Worm (Caenorhabditis elegans) whole organism, early embryonic: ENCODE results near the gene C08F1.11.

Source experiments
- B0310.2 ChIP-seq: sonication (generic microtip); optimal IDR thresholded peaks from 2 replicates; lab custom pipeline; 2016; ENCODE audit warnings: mild to moderate bottlenecking, missing genetic modification characterization, missing compliant biosample characterization
- F13C5.2 ChIP-seq: sonication (generic microtip); optimal IDR thresholded peaks from 2 replicates; lab custom pipeline; 2017; ENCODE audit warnings: mild to moderate bottlenecking, missing genetic modification characterization, inconsistent platforms, missing compliant biosample characterization
- aly-1 ChIP-seq: sonication (generic microtip); optimal IDR thresholded peaks from 2 replicates; lab custom pipeline; 2016; ENCODE audit warnings: missing genetic modification characterization, missing compliant biosample characterization
- ama-1 ChIP-seq: fragments of 150-350 bp; optimal IDR thresholded peaks from 2 replicates; lab custom pipeline; 2014
- ceh-13 ChIP-seq: fragments of 200-800 bp; sonication (Bioruptor generic); optimal IDR thresholded peaks from 2 replicates; lab custom pipeline; 2018; ENCODE audit warnings: mild to moderate bottlenecking, missing genetic modification characterization, missing compliant biosample characterization
- ceh-36 ChIP-seq: sonication (generic microtip); optimal IDR thresholded peaks from 2 replicates; lab custom pipeline; 2016; ENCODE audit warnings: missing genetic modification characterization, inconsistent platforms, missing compliant biosample characterization
- ets-7 ChIP-seq: sonication (generic microtip); optimal IDR thresholded peaks from 2 replicates; lab custom pipeline; 2016; ENCODE audit warnings: missing genotype, missing genetic modification characterization, missing compliant biosample characterization
- flt-1 ChIP-seq: fragments of 200-800 bp; sonication (Bioruptor generic); IDR thresholded peaks from 2 replicates; pipeline ENCODE4 v1.3.6; 2022; ENCODE audit warnings: missing genetic modification characterization, missing compliant biosample characterization
- hmbx-1 ChIP-seq: sonication (generic microtip); optimal IDR thresholded peaks from 2 replicates; lab custom pipeline; 2016; ENCODE audit warnings: mild to moderate bottlenecking, missing genetic modification characterization, missing compliant biosample characterization
- hmg-4 ChIP-seq: fragments of 200-800 bp; sonication (Bioruptor generic); optimal IDR thresholded peaks from 2 replicates; lab custom pipeline; 2018; ENCODE audit warnings: mild to moderate bottlenecking, missing genetic modification characterization, missing compliant biosample characterization
- hnd-1 ChIP-seq: sonication (generic microtip); optimal IDR thresholded peaks from 2 replicates; lab custom pipeline; 2016; ENCODE audit warnings: missing genetic modification characterization, missing compliant biosample characterization
- pes-1 ChIP-seq: fragments of 200-800 bp; sonication (Bioruptor generic); IDR thresholded peaks from 2 replicates; pipeline ENCODE4 v1.3.6; 2022; ENCODE audit warnings: missing genetic modification reagents, missing genetic modification characterization, missing compliant biosample characterization
- scrt-1 ChIP-seq: fragments of 200-800 bp; sonication (Bioruptor generic); IDR thresholded peaks from 2 replicates; pipeline ENCODE4 v1.3.6; 2022; ENCODE audit warnings: missing genetic modification characterization, missing compliant biosample characterization
- sea-1 ChIP-seq: fragments of 200-800 bp; sonication (Bioruptor generic); conservative IDR thresholded peaks from 2 replicates; pipeline ENCODE4 v1.3.6; 2022; ENCODE audit warnings: missing genetic modification characterization, missing compliant biosample characterization
- tbx-11 ChIP-seq: fragments of 200-800 bp; sonication (Bioruptor generic); IDR thresholded peaks from 2 replicates; pipeline ENCODE4 v1.3.6; 2022; ENCODE audit warnings: missing genetic modification characterization, missing compliant biosample characterization
- tbx-37 ChIP-seq: fragments of 200-800 bp; sonication (Bioruptor generic); conservative IDR thresholded peaks from 2 replicates; pipeline ENCODE4 v1.3.6; 2022; ENCODE audit warnings: missing genetic modification reagents, missing genetic modification characterization, missing compliant biosample characterization
- tra-4 ChIP-seq: sonication (generic microtip); optimal IDR thresholded peaks from 2 replicates; lab custom pipeline; 2017; ENCODE audit warnings: missing genetic modification characterization, missing compliant biosample characterization

The C08F1.11 gene

DNA sequence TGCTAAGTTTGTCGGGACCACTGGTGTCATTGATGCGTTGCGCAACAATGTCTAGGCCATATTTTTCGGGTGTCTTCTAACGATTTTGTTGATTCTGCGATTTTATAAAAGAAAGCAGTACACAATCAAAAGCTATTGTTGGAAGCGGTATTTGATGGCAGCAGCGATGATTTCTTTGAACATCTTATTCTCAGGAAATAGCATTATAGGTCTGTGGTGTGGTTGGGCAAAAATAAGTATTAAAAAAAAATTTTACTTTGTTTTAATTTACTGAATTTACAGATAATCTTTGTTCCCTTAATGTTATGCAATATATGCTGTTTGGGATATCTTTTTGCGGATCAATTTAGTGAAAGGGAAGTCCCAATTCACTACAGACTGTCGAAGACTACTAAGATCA is 27.7 kb downstream of the C08F1.11 start, which contains the start of gene F36H5.10:
Gene F36H5.10, plus strand, starts transcription at position 301 of the 400 bp plus-strand sequence.
- no peak for TF ChIP-seq F13C5.2 (tag; lab: Kevin White, UChicago)
- TF ChIP-seq pes-1 (GFP tag; lab: Robert Waterston, UW) = no peak

- TF ChIP-seq B0310.2 (tag; lab: Kevin White, UChicago) = no peak
- no peak for TF ChIP-seq ama-1
- no peak for TF ChIP-seq sea-1
- TF ChIP-seq tbx-11 (GFP tag; lab: Robert Waterston, UW) = no peak
- no peak for TF ChIP-seq scrt-1 (GFP tag; lab: Robert Waterston, UW)
- TF ChIP-seq hmbx-1 (tag; lab: Kevin White, UChicago) = no peak
- no peak for TF ChIP-seq flt-1 (GFP tag; lab: Robert Waterston, UW)
- TF ChIP-seq tbx-37 (GFP tag; lab: Robert Waterston, UW) = no peak
- TF ChIP-seq tra-4 (tag; lab: Kevin White, UChicago) = no peak
These were observed 28.1 kb downstream of the C08F1.11 start, which contains the start of gene fbxb-53 for ce11 chrII:1756582-1756981. Gene fbxb-53 (plus strand): TSS chrII:1756882.

ce11 chrII:1756072-1756471 is 28.6 kb downstream of the C08F1.11 start, which contains the start of gene F36H5.17:
Gene F36H5.17 (minus strand): TSS chrII:1756172.
- TF ChIP-seq ceh-36 (tag; lab: Kevin White, UChicago) (no peak), tra-4 (tag; lab: Kevin White, UChicago) (no peak), pes-1 (GFP tag; lab: Robert Waterston, UW) (no peak), aly-1 (no peak)

- TF ChIP-seq B0310.2 (tag; lab: Kevin White, UChicago) (no peak), aly-1 (no peak), ama-1 (no peak), F13C5.2 (tag; lab: Kevin White, UChicago) (no peak), ets-7 (no peak)
These were observed 31.7 kb downstream of the C08F1.11 start, which contains the start of gene F36H5.9 for ce11 chrII:1752990-1753389. Gene F36H5.9 (minus strand): TSS chrII:1753090.

DNA sequence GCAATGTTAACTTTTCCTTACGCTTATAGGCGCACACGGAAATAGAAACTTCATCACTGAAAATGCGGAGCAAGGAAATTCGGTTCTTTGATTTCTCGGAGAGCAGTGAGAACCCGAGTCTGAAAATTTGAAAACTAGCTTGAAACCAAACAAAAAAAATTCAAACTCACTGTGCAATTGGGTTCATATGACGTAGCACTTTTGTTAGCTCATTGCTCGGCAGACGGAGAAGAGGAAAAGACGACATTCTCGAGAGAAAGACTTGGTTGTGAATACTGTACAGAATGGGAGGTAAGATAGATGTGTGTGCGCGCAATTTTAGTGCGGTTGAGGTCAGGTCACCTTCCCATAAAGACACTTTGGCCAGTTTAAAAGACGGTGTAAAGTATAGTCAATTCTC is 34.3 kb downstream of the C08F1.11 start, which contains the start of the genes F36H5.13 and F36H5.8:
Gene F36H5.13, minus strand, starts transcription at position 101 of the 400 bp plus-strand sequence.
Gene F36H5.8, minus strand, starts transcription at position 274 of the 400 bp plus-strand sequence.
- TF ChIP-seq F13C5.2 (tag; lab: Kevin White, UChicago) = no peak
- no peak for TF ChIP-seq aly-1
- no peak for TF ChIP-seq ceh-13 (GFP tag; lab: Kevin White, UChicago)
- TF ChIP-seq scrt-1 (GFP tag; lab: Robert Waterston, UW) = no peak
- no peak for TF ChIP-seq flt-1 (GFP tag; lab: Robert Waterston, UW)
- TF ChIP-seq tbx-11 (GFP tag; lab: Robert Waterston, UW) = no peak
- TF ChIP-seq hmg-4 (GFP tag; lab: Kevin White, UChicago) = no peak
- TF ChIP-seq pes-1 (GFP tag; lab: Robert Waterston, UW) = no peak
- no peak for TF ChIP-seq hmbx-1 (tag; lab: Kevin White, UChicago)
- TF ChIP-seq tra-4 (tag; lab: Kevin White, UChicago) = no peak
- TF ChIP-seq ama-1 = no peak
- TF ChIP-seq tbx-37 (GFP tag; lab: Robert Waterston, UW) = no peak
- TF ChIP-seq ceh-36 (tag; lab: Kevin White, UChicago) = no peak
- TF ChIP-seq B0310.2 (tag; lab: Kevin White, UChicago) = no peak
- TF ChIP-seq hnd-1 = no peak

DNA sequence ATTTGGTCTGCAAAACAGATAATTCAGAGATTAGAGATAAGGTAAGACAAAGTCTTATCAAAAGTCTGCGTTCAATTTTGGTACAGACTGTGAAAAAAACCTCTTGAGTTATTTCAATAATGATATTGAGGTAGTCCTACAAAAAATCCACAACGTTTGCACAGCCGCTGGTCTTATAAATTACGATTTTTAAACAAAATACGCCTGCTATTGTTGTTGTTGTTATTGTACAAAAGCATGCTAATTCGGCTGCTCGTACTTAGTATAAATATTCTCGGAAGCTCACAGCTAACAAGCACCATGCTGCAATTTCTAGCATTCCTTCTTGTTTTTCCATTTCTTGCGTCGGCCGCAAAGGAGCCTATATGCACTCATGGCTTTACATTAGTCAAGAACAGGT is 40.5 kb downstream of the C08F1.11 start, which contains the start of gene clec-19:
Gene clec-19, plus strand, starts transcription at position 301 of the 400 bp plus-strand sequence.
- TF ChIP-seq ceh-36 (tag; lab: Kevin White, UChicago) (no peak), aly-1 (no peak), sea-1 (no peak), flt-1 (GFP tag; lab: Robert Waterston, UW) (no peak), ama-1 (no peak), hmbx-1 (tag; lab: Kevin White, UChicago) (no peak), hnd-1 (no peak), B0310.2 (tag; lab: Kevin White, UChicago) (no peak), F13C5.2 (tag; lab: Kevin White, UChicago) (no peak)

ce11 chrII:1742535-1742934 is 42.2 kb downstream of the C08F1.11 start, which contains the start of gene F36H5.12:
Gene F36H5.12 (plus strand): TSS chrII:1742835.
- TF ChIP-seq sea-1 (no peak), ceh-13 (GFP tag; lab: Kevin White, UChicago) (no peak), hmg-4 (GFP tag; lab: Kevin White, UChicago) (no peak), B0310.2 (tag; lab: Kevin White, UChicago) (no peak), hnd-1 (no peak), F13C5.2 (tag; lab: Kevin White, UChicago) (no peak)

- TF ChIP-seq B0310.2 (tag; lab: Kevin White, UChicago) (no peak), F13C5.2 (tag; lab: Kevin White, UChicago) (no peak), aly-1 (no peak), hnd-1 (no peak), tra-4 (tag; lab: Kevin White, UChicago) (no peak), scrt-1 (GFP tag; lab: Robert Waterston, UW) (no peak), hmg-4 (GFP tag; lab: Kevin White, UChicago) (no peak), ceh-36 (tag; lab: Kevin White, UChicago) (no peak), ama-1 (no peak), tbx-37 (GFP tag; lab: Robert Waterston, UW) (no peak), hmbx-1 (tag; lab: Kevin White, UChicago) (no peak), tbx-11 (GFP tag; lab: Robert Waterston, UW) (no peak), sea-1 (no peak), ceh-13 (GFP tag; lab: Kevin White, UChicago) (no peak), ets-7 (no peak), flt-1 (GFP tag; lab: Robert Waterston, UW) (no peak), pes-1 (GFP tag; lab: Robert Waterston, UW) (no peak)
These were observed 43.5 kb downstream of the C08F1.11 start, which contains the start of gene K07G6.1 for ce11 chrII:1741248-1741647. Gene K07G6.1 (plus strand): TSS chrII:1741548.
